Fruit fly (Drosophila melanogaster) whole organism: ENCODE data around the gene CG17666.

Experiments used
- Dll ChIP-seq: fragments of >200 bp; optimal IDR thresholded peaks from 2 replicates; lab custom pipeline; 2017
- psq ChIP-seq: fragments of >200 bp; optimal IDR thresholded peaks from 2 replicates; lab custom pipeline; 2017
- usp ChIP-seq: fragments of >200 bp; optimal IDR thresholded peaks from 2 replicates; lab custom pipeline; 2017; ENCODE audit warnings: missing biosample characterization, missing genetic modification characterization, mixed read lengths

- TF ChIP-seq psq (lab: Kevin White, UChicago) (no peak), Dll (lab: Kevin White, UChicago) (no peak), usp (GFP tag; lab: Kevin White, UChicago) (no peak)
Measured at dm6 chr3L:12804730-12805170, 23.6 kb downstream of the CG17666 start, which contains the start of gene Atg1.
